Fruit fly (Drosophila melanogaster) whole organism, embryonic: Measurements from ENCODE around the gene Exn.

ENCODE experiments used
- Bteb2 ChIP-seq: fragments of 200-800 bp; sonication (Bioruptor generic); optimal IDR thresholded peaks from 2 replicates; lab custom pipeline; 2016; ENCODE audit warnings: missing biosample characterization, missing genetic modification characterization
- CG10274 ChIP-seq: fragments of 200-800 bp; sonication (Bioruptor generic); optimal IDR thresholded peaks from 3 replicates; lab custom pipeline; 2017; ENCODE audit warnings: missing biosample characterization, mild to moderate bottlenecking, missing genetic modification characterization
- CG10431 ChIP-seq: fragments of 200-800 bp; sonication (Bioruptor generic); optimal IDR thresholded peaks from 3 replicates; lab custom pipeline; 2018; ENCODE audit warnings: missing biosample characterization, mild to moderate bottlenecking, missing genetic modification characterization
- CG12219 ChIP-seq: fragments of 200-800 bp; sonication (Bioruptor generic); optimal IDR thresholded peaks from 3 replicates; lab custom pipeline; 2018; ENCODE audit warnings: missing biosample characterization, mild to moderate bottlenecking, missing genetic modification characterization
- CG1603 ChIP-seq: fragments of 200-800 bp; sonication (Bioruptor generic); optimal IDR thresholded peaks from 2 replicates; lab custom pipeline; 2019; ENCODE audit warnings: missing biosample characterization, mild to moderate bottlenecking, missing genetic modification characterization, moderate library complexity
- CG17361 ChIP-seq: fragments of 200-800 bp; sonication (Bioruptor generic); IDR thresholded peaks from 3 replicates; pipeline ENCODE4 v1.3.6; 2022; ENCODE audit warnings: missing biosample characterization, missing genetic modification characterization
- CG17385 ChIP-seq: fragments of 200-800 bp; sonication (Bioruptor generic); optimal IDR thresholded peaks from 3 replicates; lab custom pipeline; 2018; ENCODE audit warnings: missing biosample characterization, mild to moderate bottlenecking, missing genetic modification characterization
- CG17912 ChIP-seq: fragments of 200-800 bp; sonication (Bioruptor generic); optimal IDR thresholded peaks from 2 replicates; lab custom pipeline; 2018; ENCODE audit warnings: missing biosample characterization, mild to moderate bottlenecking, missing genetic modification characterization
- CG18262 ChIP-seq: fragments of 200-800 bp; optimal IDR thresholded peaks from 3 replicates; lab custom pipeline; 2019; ENCODE audit warnings: missing biosample characterization, mild to moderate bottlenecking, missing genetic modification characterization, moderate library complexity
- CG30403 ChIP-seq: fragments of 200-800 bp; sonication (Bioruptor generic); optimal IDR thresholded peaks from 3 replicates; lab custom pipeline; 2016; ENCODE audit warnings: missing biosample characterization, missing genetic modification characterization
- CG30431 ChIP-seq: fragments of 200-800 bp; sonication (Bioruptor generic); optimal IDR thresholded peaks from 2 replicates; lab custom pipeline; 2017; ENCODE audit warnings: missing biosample characterization, missing genetic modification characterization
- CG3065 ChIP-seq: fragments of 200-800 bp; sonication (Bioruptor generic); optimal IDR thresholded peaks from 2 replicates; lab custom pipeline; 2016; ENCODE audit warnings: missing biosample characterization, missing genetic modification characterization
- CG3163 ChIP-seq: fragments of 200-800 bp; sonication (Bioruptor generic); optimal IDR thresholded peaks from 3 replicates; lab custom pipeline; 2016; ENCODE audit warnings: missing biosample characterization, missing genetic modification characterization
- CG43689 ChIP-seq: fragments of 200-800 bp; sonication (Bioruptor generic); IDR thresholded peaks from 2 replicates; pipeline ENCODE4 v1.3.6; 2022; ENCODE audit warnings: missing biosample characterization, missing genetic modification characterization
- CG4404 ChIP-seq: fragments of 200-800 bp; sonication (Bioruptor generic); IDR thresholded peaks from 2 replicates; pipeline ENCODE4 v1.3.6; 2022; ENCODE audit warnings: missing biosample characterization, missing genetic modification characterization
- CG4617 ChIP-seq: fragments of 200-800 bp; sonication (Bioruptor generic); optimal IDR thresholded peaks from 3 replicates; lab custom pipeline; 2016; ENCODE audit warnings: missing biosample characterization, missing genetic modification characterization, borderline replicate concordance
- CG5245 ChIP-seq: fragments of 200-800 bp; sonication (Bioruptor generic); optimal IDR thresholded peaks from 3 replicates; lab custom pipeline; 2016; ENCODE audit warnings: missing biosample characterization, missing genetic modification characterization
- CG8478 ChIP-seq: fragments of >200 bp; optimal IDR thresholded peaks from 2 replicates; lab custom pipeline; 2018
- CoRest ChIP-seq: fragments of 200-800 bp; sonication (Bioruptor generic); optimal IDR thresholded peaks from 3 replicates; lab custom pipeline; 2018; ENCODE audit warnings: missing biosample characterization, mild to moderate bottlenecking, missing genetic modification characterization, moderate library complexity
- Deaf1 ChIP-seq: fragments of 200-800 bp; optimal IDR thresholded peaks from 3 replicates; lab custom pipeline; 2019; ENCODE audit warnings: missing biosample characterization, mild to moderate bottlenecking, missing genetic modification characterization, moderate library complexity
- Dp ChIP-seq: fragments of 200-800 bp; sonication (Bioruptor generic); optimal IDR thresholded peaks from 2 replicates; lab custom pipeline; 2018; ENCODE audit warnings: missing biosample characterization, mild to moderate bottlenecking, missing genetic modification characterization, moderate library complexity
- E2f2 ChIP-seq: fragments of 200-800 bp; sonication (Bioruptor generic); IDR thresholded peaks from 2 replicates; pipeline ENCODE4 v1.3.6; 2022; ENCODE audit warnings: missing biosample characterization, missing genetic modification characterization
- Gug ChIP-seq: fragments of 200-800 bp; sonication (Bioruptor generic); IDR thresholded peaks from 4 replicates; pipeline ENCODE4 v1.3.6; 2022; ENCODE audit warnings: missing biosample characterization, missing genetic modification characterization
- Hand ChIP-seq: fragments of 200-800 bp; sonication (Bioruptor generic); optimal IDR thresholded peaks from 2 replicates; lab custom pipeline; 2017; ENCODE audit warnings: mild to moderate bottlenecking, missing biosample characterization, missing genetic modification reagents, missing genetic modification characterization
- Hey ChIP-seq: fragments of 200-800 bp; sonication (Bioruptor generic); optimal IDR thresholded peaks from 3 replicates; lab custom pipeline; 2018; ENCODE audit warnings: missing biosample characterization, mild to moderate bottlenecking, missing genetic modification characterization
- MESR4 ChIP-seq: fragments of 200-800 bp; sonication (Bioruptor generic); optimal IDR thresholded peaks from 2 replicates; lab custom pipeline; 2018; ENCODE audit warnings: missing biosample characterization, mild to moderate bottlenecking, missing genetic modification characterization, moderate library complexity
- NC2α ChIP-seq: fragments of 200-800 bp; sonication (Bioruptor generic); optimal IDR thresholded peaks from 2 replicates; lab custom pipeline; 2016; ENCODE audit warnings: missing biosample characterization, missing genetic modification characterization
- Nf-YA ChIP-seq: fragments of 200-800 bp; sonication (Bioruptor generic); IDR thresholded peaks from 2 replicates; pipeline ENCODE4 v1.3.6; 2022; ENCODE audit warnings: missing biosample characterization, missing genetic modification characterization
- Ptx1 ChIP-seq: fragments of 200-800 bp; sonication (Bioruptor generic); IDR thresholded peaks from 2 replicates; pipeline ENCODE4 v1.3.6; 2022; ENCODE audit warnings: missing biosample characterization, missing genetic modification characterization
- bigmax ChIP-seq: fragments of 200-800 bp; sonication (Bioruptor generic); optimal IDR thresholded peaks from 2 replicates; lab custom pipeline; 2018; ENCODE audit warnings: missing biosample characterization, mild to moderate bottlenecking, missing genetic modification characterization
- bsh ChIP-seq, 2 experiments: fragments of 200-800 bp; sonication (Bioruptor generic); optimal IDR thresholded peaks; 2 replicates each; lab custom pipeline; 2017 to 2018; ENCODE audit warnings: mild to moderate bottlenecking in 2 of 2, missing biosample characterization in 2 of 2, missing genetic modification characterization in 2 of 2, moderate library complexity in 1 of 2
- croc ChIP-seq: fragments of 200-800 bp; sonication (Bioruptor generic); conservative IDR thresholded peaks from 3 replicates; pipeline ENCODE4 v1.3.6; 2022; ENCODE audit warnings: missing biosample characterization, missing genetic modification characterization
- cwo ChIP-seq: fragments of 200-800 bp; sonication (Bioruptor generic); optimal IDR thresholded peaks from 3 replicates; lab custom pipeline; 2017; ENCODE audit warnings: missing biosample characterization, missing genetic modification characterization, mild to moderate bottlenecking, moderate library complexity, missing genetic modification reagents
- disco-r ChIP-seq: fragments of 200-800 bp; sonication (Bioruptor generic); optimal IDR thresholded peaks from 2 replicates; lab custom pipeline; 2016; ENCODE audit warnings: missing biosample characterization, missing genetic modification characterization
- exex ChIP-seq: fragments of 200-800 bp; sonication (Bioruptor generic); optimal IDR thresholded peaks from 4 replicates; lab custom pipeline; 2018; ENCODE audit warnings: missing biosample characterization, mild to moderate bottlenecking, missing genetic modification characterization, moderate library complexity
- fd3F ChIP-seq: fragments of 200-800 bp; sonication (Bioruptor generic); optimal IDR thresholded peaks from 2 replicates; lab custom pipeline; 2018; ENCODE audit warnings: missing biosample characterization, mild to moderate bottlenecking, missing genetic modification characterization, moderate library complexity
- gce ChIP-seq: fragments of 200-800 bp; sonication (Bioruptor generic); IDR thresholded peaks from 3 replicates; pipeline ENCODE4 v1.3.6; 2022; ENCODE audit warnings: missing biosample characterization, missing genetic modification characterization
- inv ChIP-seq: fragments of 200-800 bp; sonication (Bioruptor generic); IDR thresholded peaks from 2 replicates; pipeline ENCODE4 v1.3.6; 2022; ENCODE audit warnings: missing biosample characterization, missing genetic modification characterization; ENCODE audit not compliant: partially characterized antibody
- lov ChIP-seq, 2 experiments: fragments of 200-800 bp in 1 of 2; fragments of >200 bp in 1 of 2; sonication (Bioruptor generic) in 1 of 2; IDR thresholded peaks in 1 of 2; optimal IDR thresholded peaks in 1 of 2; 2 replicates in 1 of 2; 3 replicates in 1 of 2; pipeline versions ENCODE4 v1.3.6 to Lab custom; 2017 to 2022; ENCODE audit warnings: missing biosample characterization in 1 of 2, missing genetic modification characterization in 1 of 2
- maf-S ChIP-seq: fragments of 200-800 bp; sonication (Bioruptor generic); optimal IDR thresholded peaks from 2 replicates; lab custom pipeline; 2016; ENCODE audit warnings: missing biosample characterization, missing genetic modification characterization
- nau ChIP-seq: fragments of 200-800 bp; sonication (Bioruptor generic); optimal IDR thresholded peaks from 3 replicates; lab custom pipeline; 2017; ENCODE audit warnings: missing biosample characterization, mild to moderate bottlenecking, missing genetic modification characterization, missing genetic modification reagents
- pb ChIP-seq: fragments of 200-800 bp; sonication (Bioruptor generic); optimal IDR thresholded peaks from 3 replicates; lab custom pipeline; 2016; ENCODE audit warnings: missing biosample characterization, missing genetic modification characterization
- pho ChIP-seq: fragments of 200-800 bp; sonication (Bioruptor generic); optimal IDR thresholded peaks from 2 replicates; lab custom pipeline; 2016; ENCODE audit warnings: missing biosample characterization, missing genetic modification characterization
- ranshi ChIP-seq: fragments of 200-800 bp; sonication (Bioruptor generic); IDR thresholded peaks from 2 replicates; pipeline ENCODE4 v1.3.6; 2022; ENCODE audit warnings: missing biosample characterization, missing genetic modification characterization
- repo ChIP-seq: fragments of 200-800 bp; sonication (Bioruptor generic); optimal IDR thresholded peaks from 2 replicates; lab custom pipeline; 2016; ENCODE audit warnings: missing biosample characterization, missing genetic modification characterization
- seq ChIP-seq: fragments of 200-800 bp; sonication (Bioruptor generic); IDR thresholded peaks from 2 replicates; pipeline ENCODE4 v1.3.6; 2022; ENCODE audit warnings: missing biosample characterization, missing genetic modification characterization
- tap ChIP-seq: fragments of 200-800 bp; optimal IDR thresholded peaks from 3 replicates; lab custom pipeline; 2019; ENCODE audit warnings: missing biosample characterization, mild to moderate bottlenecking, missing genetic modification characterization, moderate library complexity
- tio ChIP-seq: fragments of 200-800 bp; sonication (Bioruptor generic); optimal IDR thresholded peaks from 2 replicates; lab custom pipeline; 2017; ENCODE audit warnings: missing biosample characterization, missing genetic modification characterization, inconsistent platforms
- tna ChIP-seq: fragments of 200-800 bp; sonication (Bioruptor generic); IDR thresholded peaks from 2 replicates; pipeline ENCODE4 v1.3.6; 2022; ENCODE audit warnings: missing biosample characterization, missing genetic modification characterization; ENCODE audit not compliant: partially characterized antibody
- tup ChIP-seq: fragments of 200-800 bp; sonication (Bioruptor generic); optimal IDR thresholded peaks from 2 replicates; lab custom pipeline; 2016; ENCODE audit warnings: missing biosample characterization, mild to moderate bottlenecking, missing genetic modification characterization, moderate library complexity
- usp ChIP-seq: fragments of >200 bp; optimal IDR thresholded peaks from 2 replicates; lab custom pipeline; 2017; ENCODE audit warnings: missing biosample characterization, missing genetic modification characterization
- vvl ChIP-seq: fragments of 200-800 bp; sonication (Bioruptor generic); IDR thresholded peaks from 2 replicates; pipeline ENCODE4 v1.3.6; 2022; ENCODE audit warnings: missing biosample characterization, missing genetic modification characterization

Gene Exn

DNA sequence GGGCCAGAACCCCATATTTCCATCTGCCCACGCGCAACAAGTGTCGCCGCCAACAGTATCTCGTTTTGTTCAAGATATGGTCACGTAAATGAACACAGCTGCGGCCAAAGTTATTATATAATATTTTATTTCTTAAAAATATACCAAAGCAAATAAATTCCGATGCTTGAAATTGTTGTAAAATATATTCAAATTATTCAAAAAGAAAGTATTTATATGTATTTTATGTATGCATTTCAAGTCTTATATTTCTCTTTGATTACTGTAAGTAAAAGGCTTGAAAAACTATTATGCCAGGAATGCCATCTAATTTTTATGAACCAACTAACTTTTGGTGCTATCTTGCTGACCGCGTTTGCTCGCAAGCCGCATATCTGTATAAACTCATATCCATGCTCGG is 19.4 kb downstream of the Exn start (continued):
- TF ChIP-seq fd3F = no peak
- TF ChIP-seq CG3065 (GFP tag; lab: Kevin White, UChicago) = no peak
- peak; percentile 2 for TF ChIP-seq tap (tag; lab: Kevin White, UChicago)
- no peak for TF ChIP-seq CG10431 (GFP tag; lab: Kevin White, UChicago)
- no peak for TF ChIP-seq CG10274 (GFP tag; lab: Kevin White, UChicago)
- TF ChIP-seq inv (GFP tag; lab: Robert Waterston, UW) = no peak
- no peak for TF ChIP-seq repo
- TF ChIP-seq CG5245 (GFP tag; lab: Kevin White, UChicago) = no peak
- no peak for TF ChIP-seq ranshi (GFP tag; lab: Robert Waterston, UW)
- no peak for TF ChIP-seq lov (optimal IDR thresholded peaks at IDR 0.05; lab: Kevin White, UChicago)
- TF ChIP-seq lov (GFP tag; IDR thresholded peaks at IDR 0.05; lab: Robert Waterston, UW) = no peak
- no peak for TF ChIP-seq CG43689 (GFP tag; lab: Robert Waterston, UW)
- peak; percentile 45 for TF ChIP-seq Ptx1 (GFP tag; lab: Robert Waterston, UW)
- peak; percentile 45 for TF ChIP-seq CG30403 (GFP tag; lab: Kevin White, UChicago)
- peak; percentile 28 for TF ChIP-seq CG12219 (GFP tag; lab: Kevin White, UChicago)
- TF ChIP-seq usp (GFP tag; lab: Kevin White, UChicago) = no peak
- TF ChIP-seq CG4617 = no peak
- TF ChIP-seq exex (tag; lab: Kevin White, UChicago) = no peak
- TF ChIP-seq pb (GFP tag; lab: Kevin White, UChicago) = no peak
- TF ChIP-seq MESR4 (GFP tag; lab: Kevin White, UChicago) = no peak
- TF ChIP-seq CG17912 (GFP tag; lab: Kevin White, UChicago) = no peak
- no peak for TF ChIP-seq CG3163 (GFP tag; lab: Kevin White, UChicago)
- peak; percentile 32 for TF ChIP-seq Deaf1 (tag; lab: Kevin White, UChicago)
- TF ChIP-seq bsh (GFP tag; optimal IDR thresholded peaks at IDR 0.05; lab: Kevin White, UChicago) = peak; percentile 37 to 53
- no peak for TF ChIP-seq croc
- no peak for TF ChIP-seq Dp (GFP tag; lab: Kevin White, UChicago)
- no peak for TF ChIP-seq tio
- no peak for TF ChIP-seq tna
- no peak for TF ChIP-seq tup (GFP tag; lab: Kevin White, UChicago)
- no peak for TF ChIP-seq CG17361
- TF ChIP-seq Gug = no peak
- TF ChIP-seq nau (GFP tag; lab: Kevin White, UChicago) = no peak
- TF ChIP-seq pho (GFP tag; lab: Kevin White, UChicago) = no peak
- no peak for TF ChIP-seq Hand (GFP tag; lab: Kevin White, UChicago)
- TF ChIP-seq NC2α = no peak
- TF ChIP-seq disco-r = no peak
- no peak for TF ChIP-seq CG30431 (GFP tag; lab: Kevin White, UChicago)
- TF ChIP-seq seq (GFP tag; lab: Robert Waterston, UW) = no peak
- no peak for TF ChIP-seq CoRest
- TF ChIP-seq CG4404 (GFP tag; lab: Robert Waterston, UW) = no peak
- peak; percentile 39 for TF ChIP-seq CG17385
- peak; percentile 32; the same call in 1 of the 2 replicates for TF ChIP-seq E2f2 (GFP tag; lab: Robert Waterston, UW)
- no peak for TF ChIP-seq CG8478 (lab: Kevin White, UChicago)
- TF ChIP-seq cwo (GFP tag; lab: Kevin White, UChicago) = no peak
- TF ChIP-seq Bteb2 (GFP tag; lab: Kevin White, UChicago) = no peak
- no peak for TF ChIP-seq CG18262 (tag; lab: Kevin White, UChicago)
- TF ChIP-seq Hey = no peak
- no peak for TF ChIP-seq gce (GFP tag; lab: Robert Waterston, UW)
- TF ChIP-seq bigmax (GFP tag; lab: Kevin White, UChicago) = no peak
- TF ChIP-seq Nf-YA (GFP tag; lab: Robert Waterston, UW) = no peak
- TF ChIP-seq CG1603 (tag; lab: Kevin White, UChicago) = no peak
- no peak for TF ChIP-seq maf-S (GFP tag; lab: Kevin White, UChicago)
- TF ChIP-seq vvl (GFP tag; lab: Robert Waterston, UW) = peak; percentile 22; the same call in 1 of the 2 replicates
